Fruit fly (Drosophila melanogaster): ENCODE results near the gene swm.

DNA sequence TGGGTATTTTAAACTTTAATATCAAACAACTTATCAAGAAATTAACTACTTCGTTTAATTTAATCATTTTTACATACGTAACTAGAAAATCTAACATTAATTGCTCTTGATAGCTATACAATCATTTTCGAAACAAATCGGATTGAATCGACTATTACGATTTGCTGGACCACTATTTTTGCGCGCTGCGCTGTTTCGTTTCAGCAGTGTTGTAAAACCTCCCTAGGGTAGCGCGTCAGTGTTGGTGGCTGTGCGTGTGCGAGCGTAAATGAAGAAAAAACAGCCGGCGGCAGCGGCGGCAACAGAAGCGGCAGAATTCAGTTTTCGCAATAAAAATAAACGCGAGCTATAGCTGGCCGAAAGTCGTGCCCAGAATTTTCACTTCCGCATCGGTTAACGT lies 40.2 kb downstream of the swm start, which contains the start of gene CG33116:
- peak; percentile 87 for TF ChIP-seq zfh2 (GFP tag; optimal IDR thresholded peaks at IDR 0.05)
- TF ChIP-seq Optix (GFP tag; IDR thresholded peaks at IDR 0.05) = peak; percentile 68
- TF ChIP-seq CG12104 (GFP tag; optimal IDR thresholded peaks at IDR 0.05) = peak; percentile 39
- peak; percentile 42; the same call in 1 of the 3 replicates for TF ChIP-seq CG6791 (GFP tag; IDR thresholded peaks at IDR 0.05; ENCODE audit: partially characterized antibody)
- TF ChIP-seq ttk (GFP tag; IDR thresholded peaks at IDR 0.05) = peak; percentile 75
- TF ChIP-seq sens-2 (GFP tag; IDR thresholded peaks at IDR 0.05) = no peak
- no peak for TF ChIP-seq hth (optimal IDR thresholded peaks at IDR 0.05)
- peak; percentile 72 for TF ChIP-seq Gug (GFP tag; IDR thresholded peaks at IDR 0.05)
- TF ChIP-seq h (optimal IDR thresholded peaks at IDR 0.05) = no peak
- TF ChIP-seq Chrac-16 (GFP tag; optimal IDR thresholded peaks at IDR 0.05) = peak; percentile 81
- no peak for TF ChIP-seq vnd (GFP tag; IDR thresholded peaks at IDR 0.05; ENCODE audit: partially characterized antibody)

Data from whole organism, embryonic.